Fruit fly (Drosophila melanogaster) whole organism, pupa: ENCODE data around the gene CG17028.

Experiments
- CG10348 ChIP-seq: fragments of 200-800 bp; sonication (Bioruptor generic); IDR thresholded peaks from 2 replicates; pipeline ENCODE4 v1.3.6; 2022; ENCODE audit warnings: missing biosample characterization, missing genetic modification characterization
- CG12605 ChIP-seq: fragments of 200-800 bp; sonication (Bioruptor generic); IDR thresholded peaks from 2 replicates; pipeline ENCODE4 v1.3.6; 2022; ENCODE audit warnings: missing biosample characterization, missing genetic modification characterization
- CG13204 ChIP-seq: fragments of 200-800 bp; sonication (Bioruptor generic); optimal IDR thresholded peaks from 2 replicates; lab custom pipeline; 2018; ENCODE audit warnings: missing biosample characterization, mild to moderate bottlenecking, missing genetic modification characterization, moderate library complexity
- CG14655 ChIP-seq: fragments of 200-800 bp; sonication (Bioruptor generic); optimal IDR thresholded peaks from 3 replicates; lab custom pipeline; 2017; ENCODE audit warnings: mild to moderate bottlenecking, missing biosample characterization, missing genetic modification reagents, missing genetic modification characterization
- CG15710 ChIP-seq: fragments of 200-800 bp; sonication (Bioruptor generic); optimal IDR thresholded peaks from 2 replicates; lab custom pipeline; 2018; ENCODE audit warnings: missing biosample characterization, mild to moderate bottlenecking, missing genetic modification characterization, moderate library complexity
- CG17806 ChIP-seq: fragments of 200-800 bp; sonication (Bioruptor generic); optimal IDR thresholded peaks from 2 replicates; lab custom pipeline; 2018; ENCODE audit warnings: missing biosample characterization, mild to moderate bottlenecking, missing genetic modification characterization, moderate library complexity
- CG32121 ChIP-seq: fragments of 200-800 bp; sonication (Bioruptor generic); IDR thresholded peaks from 2 replicates; pipeline ENCODE4 v1.3.6; 2022; ENCODE audit warnings: missing biosample characterization, missing genetic modification characterization
- CG34367 ChIP-seq: fragments of 200-800 bp; sonication (Bioruptor generic); optimal IDR thresholded peaks from 2 replicates; lab custom pipeline; 2018; ENCODE audit warnings: missing biosample characterization, mild to moderate bottlenecking, missing genetic modification characterization
- CG4496 ChIP-seq: fragments of 200-800 bp; sonication (Bioruptor generic); IDR thresholded peaks from 3 replicates; pipeline ENCODE4 v1.3.6; 2022; ENCODE audit warnings: missing biosample characterization, missing genetic modification characterization
- CG8159 ChIP-seq: fragments of 200-800 bp; sonication (Bioruptor generic); optimal IDR thresholded peaks from 3 replicates; lab custom pipeline; 2018; ENCODE audit warnings: missing biosample characterization, mild to moderate bottlenecking, missing genetic modification characterization, moderate library complexity
- CG8301 ChIP-seq: fragments of 200-800 bp; sonication (Bioruptor generic); optimal IDR thresholded peaks from 2 replicates; lab custom pipeline; 2018; ENCODE audit warnings: missing biosample characterization, mild to moderate bottlenecking, missing genetic modification characterization
- CG9948 ChIP-seq: fragments of 200-800 bp; sonication (Bioruptor generic); optimal IDR thresholded peaks from 2 replicates; lab custom pipeline; 2018; ENCODE audit warnings: missing biosample characterization, mild to moderate bottlenecking, missing genetic modification characterization, moderate library complexity
- D1 ChIP-seq: fragments of 200-800 bp; sonication (Bioruptor generic); optimal IDR thresholded peaks from 2 replicates; lab custom pipeline; 2018; ENCODE audit warnings: missing biosample characterization, mild to moderate bottlenecking, missing genetic modification characterization, moderate library complexity
- EcR ChIP-seq: fragments of 200-800 bp; sonication (Bioruptor generic); optimal IDR thresholded peaks from 3 replicates; lab custom pipeline; 2019; ENCODE audit warnings: missing biosample characterization, missing genetic modification characterization, mild to moderate bottlenecking, moderate library complexity, missing genetic modification reagents
- Ets98B ChIP-seq: fragments of 200-800 bp; sonication (Bioruptor generic); IDR thresholded peaks from 2 replicates; pipeline ENCODE4 v1.3.6; 2022; ENCODE audit warnings: missing biosample characterization, missing genetic modification characterization
- Pif1A ChIP-seq: fragments of 200-800 bp; sonication (Bioruptor generic); optimal IDR thresholded peaks from 3 replicates; lab custom pipeline; 2016; ENCODE audit warnings: missing biosample characterization, missing genetic modification characterization
- Pif1B ChIP-seq: fragments of 200-800 bp; sonication (Bioruptor generic); optimal IDR thresholded peaks from 3 replicates; lab custom pipeline; 2016; ENCODE audit warnings: missing biosample characterization, missing genetic modification characterization
- Snoo ChIP-seq: fragments of 200-800 bp; sonication (Bioruptor generic); optimal IDR thresholded peaks from 3 replicates; lab custom pipeline; 2017; ENCODE audit warnings: missing biosample characterization, mild to moderate bottlenecking, missing genetic modification characterization, inconsistent platforms
- fd96Ca ChIP-seq: fragments of 200-800 bp; sonication (Bioruptor generic); IDR thresholded peaks from 3 replicates; pipeline ENCODE4 v1.3.6; 2022; ENCODE audit warnings: missing biosample characterization, missing genetic modification characterization
- gl ChIP-seq: fragments of 200-800 bp; sonication (Bioruptor generic); optimal IDR thresholded peaks from 2 replicates; lab custom pipeline; 2018; ENCODE audit warnings: missing biosample characterization, mild to moderate bottlenecking, missing genetic modification characterization
- rn ChIP-seq: fragments of 200-800 bp; sonication (Bioruptor generic); IDR thresholded peaks from 2 replicates; pipeline ENCODE4 v1.3.6; 2022; ENCODE audit warnings: missing biosample characterization, missing genetic modification characterization

Gene CG17028

dm6 chr3L:15982783-15983432, 4.6 kb downstream of the CG17028 start, which contains the start of the genes brm and Arl1:
TSS of gene brm (minus strand) at chr3L:15982869.
TSS of gene Arl1 (plus strand) at chr3L:15983135.
- TF ChIP-seq CG32121 (GFP tag; lab: Robert Waterston, UW) (peak; percentile 99), rn (GFP tag; lab: Robert Waterston, UW) (peak; percentile 99), Pif1B (GFP tag; lab: Kevin White, UChicago) (peak; percentile 96), CG14655 (GFP tag; lab: Kevin White, UChicago) (peak; percentile 99), CG4496 (GFP tag; lab: Robert Waterston, UW) (peak; percentile 99), D1 (no peak), CG12605 (GFP tag; lab: Robert Waterston, UW) (peak; percentile 98), CG13204 (peak; percentile 91), EcR (GFP tag; lab: Kevin White, UChicago) (peak; percentile 65), CG17806 (tag; lab: Kevin White, UChicago) (peak; percentile 99), Pif1A (GFP tag; lab: Kevin White, UChicago) (no peak), Ets98B (GFP tag; lab: Robert Waterston, UW) (peak; percentile 99), CG9948 (tag; lab: Kevin White, UChicago) (peak; percentile 98), fd96Ca (peak; percentile 99), CG8301 (tag; lab: Kevin White, UChicago) (peak; percentile 96), Snoo (tag; lab: Kevin White, UChicago) (peak; percentile 99), CG10348 (peak; percentile 96), CG8159 (tag; lab: Kevin White, UChicago) (peak; percentile 98), gl (tag; lab: Kevin White, UChicago) (peak; percentile 92), CG15710 (tag; lab: Kevin White, UChicago) (peak; percentile 99), CG34367 (tag; lab: Kevin White, UChicago) (peak; percentile 96)

DNA sequence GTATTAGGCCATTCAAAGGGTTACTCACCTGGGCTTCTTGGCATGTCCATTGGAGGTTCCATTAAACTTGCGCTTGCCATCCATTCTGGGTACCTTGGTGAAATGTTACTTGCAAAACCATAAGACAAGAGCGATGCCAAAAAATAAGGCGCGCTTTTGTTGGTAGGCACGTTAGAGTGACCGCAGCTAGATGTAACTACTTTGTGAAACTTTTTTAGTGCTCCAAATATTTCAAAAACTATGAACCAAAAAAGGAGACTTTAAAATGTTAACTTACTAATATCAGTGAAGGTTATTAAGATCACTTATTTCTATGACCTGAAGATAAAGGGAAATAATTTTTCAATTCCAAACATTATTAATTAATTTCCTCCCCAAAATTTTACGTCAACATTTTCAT, 9.3 kb downstream of the CG17028 start, which contains the start of gene PolD1:
TSS of gene PolD1 (minus strand) at position 181 of the 400 bp plus-strand sequence.
- TF ChIP-seq CG9948 (tag; lab: Kevin White, UChicago), result no peak
- TF ChIP-seq D1, result no peak
- TF ChIP-seq CG13204, result no peak
- no peak for TF ChIP-seq CG15710 (tag; lab: Kevin White, UChicago)
- no peak for TF ChIP-seq CG12605 (GFP tag; lab: Robert Waterston, UW)
- no peak for TF ChIP-seq EcR (GFP tag; lab: Kevin White, UChicago)
- TF ChIP-seq CG17806 (tag; lab: Kevin White, UChicago), result no peak
- TF ChIP-seq fd96Ca, result no peak
- TF ChIP-seq Snoo (tag; lab: Kevin White, UChicago), result no peak
- TF ChIP-seq CG34367 (tag; lab: Kevin White, UChicago), result no peak
- TF ChIP-seq Pif1A (GFP tag; lab: Kevin White, UChicago), result no peak
- no peak for TF ChIP-seq Pif1B (GFP tag; lab: Kevin White, UChicago)
- TF ChIP-seq CG14655 (GFP tag; lab: Kevin White, UChicago), result no peak
- no peak for TF ChIP-seq CG8301 (tag; lab: Kevin White, UChicago)
- no peak for TF ChIP-seq rn (GFP tag; lab: Robert Waterston, UW)
- no peak for TF ChIP-seq CG4496 (GFP tag; lab: Robert Waterston, UW)
- TF ChIP-seq gl (tag; lab: Kevin White, UChicago), result no peak
- no peak for TF ChIP-seq CG10348

dm6 chr3L:15988039-15988546, 9.8 kb downstream of the CG17028 start, which contains the start of gene Hip14:
TSS of gene Hip14 (plus strand) at chr3L:15988236.
- TF ChIP-seq gl (tag; lab: Kevin White, UChicago) (peak; percentile 2), CG32121 (GFP tag; lab: Robert Waterston, UW) (no peak), Snoo (tag; lab: Kevin White, UChicago) (peak; percentile 28), CG4496 (GFP tag; lab: Robert Waterston, UW) (no peak), Ets98B (GFP tag; lab: Robert Waterston, UW) (peak; percentile 7; the same call in 1 of the 2 replicates)

dm6 chr3L:15996019-15996418, 17.7 kb downstream of the CG17028 start:
- no peak for TF ChIP-seq CG15710 (tag; lab: Kevin White, UChicago)
- TF ChIP-seq CG4496 (GFP tag; lab: Robert Waterston, UW), result no peak
- TF ChIP-seq CG13204, result no peak
- TF ChIP-seq Snoo (tag; lab: Kevin White, UChicago), result no peak
- TF ChIP-seq Pif1A (GFP tag; lab: Kevin White, UChicago), result no peak
- TF ChIP-seq CG32121 (GFP tag; lab: Robert Waterston, UW), result no peak
- no peak for TF ChIP-seq D1
- no peak for TF ChIP-seq CG14655 (GFP tag; lab: Kevin White, UChicago)
- no peak for TF ChIP-seq CG10348
- no peak for TF ChIP-seq CG17806 (tag; lab: Kevin White, UChicago)
- no peak for TF ChIP-seq CG8301 (tag; lab: Kevin White, UChicago)
- TF ChIP-seq CG12605 (GFP tag; lab: Robert Waterston, UW), result no peak
- no peak for TF ChIP-seq Pif1B (GFP tag; lab: Kevin White, UChicago)
- no peak for TF ChIP-seq fd96Ca
- no peak for TF ChIP-seq CG8159 (tag; lab: Kevin White, UChicago)

dm6 chr3L:15998217-15998616, 19.9 kb downstream of the CG17028 start:
- no peak for TF ChIP-seq rn (GFP tag; lab: Robert Waterston, UW)
- no peak for TF ChIP-seq CG17806 (tag; lab: Kevin White, UChicago)
- TF ChIP-seq, all 21 proteins: peak for 0
